Fruit fly (Drosophila melanogaster): Measurements from ENCODE around the gene Ptp10D.

DNA sequence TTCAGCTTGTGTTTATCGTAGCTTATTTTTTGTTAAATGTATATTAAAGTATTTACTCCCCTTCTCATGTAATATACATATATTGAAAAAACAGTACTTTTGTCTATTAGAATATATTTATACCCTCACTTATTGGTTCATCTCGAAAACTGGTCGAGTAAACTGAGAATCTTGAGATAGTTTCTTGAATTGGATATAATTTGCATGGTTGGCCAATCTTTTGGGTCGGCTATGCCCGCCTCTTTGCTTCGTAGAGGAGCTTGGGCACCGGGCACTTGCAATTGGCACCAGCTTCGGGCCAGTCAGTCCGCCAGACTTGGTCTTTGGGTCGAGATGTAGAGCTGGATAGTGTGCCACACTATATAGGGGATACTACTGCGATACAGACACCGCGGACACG is 58.6 kb downstream of the Ptp10D start:
- no peak for TF ChIP-seq CG8478 (optimal IDR thresholded peaks at IDR 0.05)
- TF ChIP-seq EcR (GFP tag; optimal IDR thresholded peaks at IDR 0.05) = no peak
- TF ChIP-seq usp (GFP tag; optimal IDR thresholded peaks at IDR 0.05) = no peak
- TF ChIP-seq pan (optimal IDR thresholded peaks at IDR 0.05) = no peak
- no peak for TF ChIP-seq psq (optimal IDR thresholded peaks at IDR 0.05)
- no peak for TF ChIP-seq Dll (optimal IDR thresholded peaks at IDR 0.05)
